Worm (Caenorhabditis elegans): Measurements from ENCODE around the gene tes-1.

- TF ChIP-seq dao-5 (tag; optimal IDR thresholded peaks at IDR 0.05) (no peak), him-1 (tag; optimal IDR thresholded peaks at IDR 0.05) (no peak)
Measured at ce11 chrIV:7477197-7477596, 26.0 kb upstream of the tes-1 start, which contains the start of gene pycr-4.
